Fruit fly (Drosophila melanogaster): ENCODE results near the gene Mob2.

Mob2 gene

dm6 chr3L:11493090-11493807 is 68.8 kb downstream of the Mob2 start (continued):
- no peak for TF ChIP-seq dimm (GFP tag; IDR thresholded peaks at IDR 0.05)
- TF ChIP-seq CG32767 (GFP tag; IDR thresholded peaks at IDR 0.05) = peak; percentile 8; the same call in 1 of the 2 replicates
- peak; percentile 36 for TF ChIP-seq Hmr (GFP tag; optimal IDR thresholded peaks at IDR 0.05)
- no peak for TF ChIP-seq CG15479 (GFP tag; optimal IDR thresholded peaks at IDR 0.05)
- no peak for TF ChIP-seq usp (GFP tag; optimal IDR thresholded peaks at IDR 0.05)
- no peak for TF ChIP-seq CG16815 (GFP tag; optimal IDR thresholded peaks at IDR 0.05)
- peak; percentile 30 to 90 for TF ChIP-seq crp (GFP tag; optimal IDR thresholded peaks at IDR 0.05)
- TF ChIP-seq CG10431 (GFP tag; optimal IDR thresholded peaks at IDR 0.05) = peak; percentile 51
- TF ChIP-seq CG12769 (tag; optimal IDR thresholded peaks at IDR 0.05) = peak; percentile 71
- peak; percentile 14 for TF ChIP-seq fd64A (GFP tag; optimal IDR thresholded peaks at IDR 0.05)
- no peak for TF ChIP-seq CG18619 (GFP tag; optimal IDR thresholded peaks at IDR 0.05)
- TF ChIP-seq CG13287 (GFP tag; IDR thresholded peaks at IDR 0.05; ENCODE audit: partially characterized antibody) = peak; percentile 47; the same call in 1 of the 2 replicates
- peak; percentile 73 for TF ChIP-seq CG34224 (GFP tag; IDR thresholded peaks at IDR 0.05; ENCODE audit: partially characterized antibody)
- peak; percentile 57; the same call in 1 of the 3 replicates for TF ChIP-seq Dbx (GFP tag; IDR thresholded peaks at IDR 0.05)
- peak; percentile 60; the same call in 1 of the 3 replicates for TF ChIP-seq gce (GFP tag; IDR thresholded peaks at IDR 0.05)
- 0 out of 3 replicates have a peak, but pooled peaks have one; percentile 14 for TF ChIP-seq dysf (GFP tag; IDR thresholded peaks at IDR 0.05)
- TF ChIP-seq CG10543 (GFP tag; optimal IDR thresholded peaks at IDR 0.05) = peak; percentile 34
- TF ChIP-seq nom (GFP tag; optimal IDR thresholded peaks at IDR 0.05) = peak; percentile 84
- no peak for TF ChIP-seq gfzf (GFP tag; optimal IDR thresholded peaks at IDR 0.05)
- peak; percentile 78 for TF ChIP-seq abd-A (tag; optimal IDR thresholded peaks at IDR 0.05)
- TF ChIP-seq chm (GFP tag; IDR thresholded peaks at IDR 0.05) = peak; percentile 46; the same call in 1 of the 2 replicates
- peak; percentile 30 for TF ChIP-seq CG17359 (tag; optimal IDR thresholded peaks at IDR 0.05)
- TF ChIP-seq nau (GFP tag; optimal IDR thresholded peaks at IDR 0.05) = peak; percentile 41
- peak; percentile 11; the same call in 1 of the 2 replicates for TF ChIP-seq Adf1 (GFP tag; IDR thresholded peaks at IDR 0.05)
- TF ChIP-seq gem (tag; optimal IDR thresholded peaks at IDR 0.05) = peak; percentile 0
- peak; percentile 25 for TF ChIP-seq CG15514 (GFP tag; optimal IDR thresholded peaks at IDR 0.05)
- no peak for TF ChIP-seq Chrac-16 (GFP tag; optimal IDR thresholded peaks at IDR 0.05)
- TF ChIP-seq CG13894 (tag; optimal IDR thresholded peaks at IDR 0.05) = peak; percentile 62
- TF ChIP-seq Nf-YC (tag; optimal IDR thresholded peaks at IDR 0.05) = peak; percentile 40
- TF ChIP-seq CG15269 (tag; optimal IDR thresholded peaks at IDR 0.05) = peak; percentile 24
- TF ChIP-seq Asciz (GFP tag; optimal IDR thresholded peaks at IDR 0.05) = peak; percentile 23
- TF ChIP-seq CG34376 (GFP tag; optimal IDR thresholded peaks at IDR 0.05) = peak; percentile 63
- TF ChIP-seq eve (GFP tag; optimal IDR thresholded peaks at IDR 0.05) = peak in 1 of 2 experiments; percentile 76
- TF ChIP-seq Hr3 (GFP tag; optimal IDR thresholded peaks at IDR 0.05) = no peak
- TF ChIP-seq ac (GFP tag; optimal IDR thresholded peaks at IDR 0.05) = peak; percentile 28
- peak; percentile 30 for TF ChIP-seq sqz (GFP tag; optimal IDR thresholded peaks at IDR 0.05)
- peak; percentile 59 for TF ChIP-seq sens (GFP tag)
- TF ChIP-seq rib (GFP tag; IDR thresholded peaks at IDR 0.05) = 0 out of 2 replicates have a peak, but pooled peaks have one; percentile 16
- peak; percentile 22 for TF ChIP-seq CG3163 (GFP tag; optimal IDR thresholded peaks at IDR 0.05)
- TF ChIP-seq CG4328 (GFP tag; optimal IDR thresholded peaks at IDR 0.05) = peak; percentile 16
- TF ChIP-seq ara (GFP tag; IDR thresholded peaks at IDR 0.05) = no peak
- peak; percentile 3 for TF ChIP-seq CG33557 (GFP tag; optimal IDR thresholded peaks at IDR 0.05)
- TF ChIP-seq BtbVII (GFP tag; optimal IDR thresholded peaks at IDR 0.05) = peak; percentile 46
- TF ChIP-seq CG17328 (GFP tag; IDR thresholded peaks at IDR 0.05) = peak; percentile 30; the same call in 1 of the 2 replicates
- peak; percentile 79 for TF ChIP-seq kni (GFP tag; optimal IDR thresholded peaks at IDR 0.05)
- peak; percentile 45 for TF ChIP-seq Hand (GFP tag; optimal IDR thresholded peaks at IDR 0.05)
- 0 out of 2 replicates have a peak, but pooled peaks have one; percentile 5 for TF ChIP-seq sim (GFP tag; IDR thresholded peaks at IDR 0.05)

All from whole organism, embryonic.